Worm (Caenorhabditis elegans): ENCODE measurements around the gene str-200.
A peak's percentile ranks its signal among the peaks of the same experiment; 100 is the strongest.
"Not testable (repeated sequence)": the region's sequence is repeated elsewhere in the genome, so short reads cannot be mapped to it uniquely, and the experiment has no call there.

Gene str-200

DNA sequence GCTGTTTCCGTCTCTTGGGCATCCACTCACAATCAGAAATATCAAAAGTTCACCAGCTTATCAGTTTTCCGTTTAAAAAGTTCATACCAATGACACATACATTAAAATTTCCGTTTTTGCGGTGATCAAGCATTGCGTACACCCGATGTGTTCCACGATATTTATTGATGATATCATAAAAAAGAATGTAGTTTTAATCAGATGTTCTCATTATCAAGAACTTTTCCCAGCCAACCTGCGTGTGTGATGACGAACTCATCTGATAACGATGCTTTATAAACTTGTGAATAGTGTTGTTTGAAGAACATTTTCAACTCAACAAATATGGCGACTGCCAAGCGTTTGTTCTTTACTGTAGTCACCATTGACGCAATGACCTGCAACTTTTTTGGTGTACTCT lies 41.1 kb downstream of the str-200 start, which contains the start of gene clc-21:
TSS of gene clc-21 (plus strand) at position 301 of the 400 bp plus-strand sequence.
- TF ChIP-seq fos-1 (tag; optimal IDR thresholded peaks at IDR 0.05) (peak; percentile 35), crh-2 (tag; optimal IDR thresholded peaks at IDR 0.05) (no peak), sma-9 (GFP tag; optimal IDR thresholded peaks at IDR 0.05) (no peak), sma-9 (tag; optimal IDR thresholded peaks at IDR 0.05) (no peak)

DNA sequence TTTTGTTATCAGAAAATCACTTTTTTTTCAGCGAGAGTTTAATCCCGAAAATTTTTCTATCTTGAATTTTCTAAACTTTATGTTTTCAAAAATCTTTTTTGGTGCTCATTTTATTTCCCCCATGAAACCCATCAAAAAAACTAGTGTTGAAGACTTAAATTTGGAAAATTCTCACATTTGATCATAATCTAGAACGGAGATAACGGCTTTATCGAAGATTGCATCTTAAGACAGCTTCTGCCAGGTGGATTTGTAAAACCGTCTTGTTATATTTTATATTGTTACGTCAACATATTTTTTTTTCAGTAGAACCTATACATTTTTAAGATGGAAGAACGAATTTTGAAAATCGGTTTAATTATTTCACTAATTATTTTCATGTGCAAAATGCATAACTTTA lies 43.0 kb downstream of the str-200 start, which contains the start of gene T27C5.12:
TSS of gene T27C5.12 (plus strand) at position 301 of the 400 bp plus-strand sequence.
- TF ChIP-seq lin-13 (GFP tag; optimal IDR thresholded peaks at IDR 0.05) (no peak), skn-1 (tag; optimal IDR thresholded peaks at IDR 0.05) (no peak), C34F6.9 (tag; optimal IDR thresholded peaks at IDR 0.05) (no peak), unc-62 (GFP tag; optimal IDR thresholded peaks at IDR 0.05) (no peak), lin-11 (tag; optimal IDR thresholded peaks at IDR 0.05) (no peak)

DNA sequence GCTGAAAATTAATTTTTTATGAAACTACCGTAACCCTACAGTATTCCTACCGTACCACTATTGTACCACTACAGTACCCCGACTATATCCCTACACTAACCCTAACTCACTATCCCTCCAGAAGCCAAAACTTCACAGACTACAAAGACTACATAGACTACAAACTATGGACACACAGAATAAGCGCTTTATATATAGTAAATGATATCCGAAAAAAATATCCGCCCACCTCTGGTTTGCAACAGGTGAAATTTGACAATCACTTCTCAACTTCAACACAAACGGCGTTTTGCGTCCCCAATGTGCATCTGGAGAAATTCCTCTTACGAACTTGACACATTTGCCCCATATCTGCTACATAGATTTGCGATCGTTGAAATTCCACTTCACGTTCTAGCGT lies 48.0 kb downstream of the str-200 start, which contains the start of gene srh-132:
TSS of gene srh-132 (plus strand) at position 301 of the 400 bp plus-strand sequence.
- not testable (repeated sequence) for TF ChIP-seq unc-62 (GFP tag; optimal IDR thresholded peaks at IDR 0.05); egl-27 (tag; optimal IDR thresholded peaks at IDR 0.05); ZK546.5 (tag; optimal IDR thresholded peaks at IDR 0.05)

All from whole organism, L2 larva.